Fruit fly (Drosophila melanogaster): ENCODE measurements around the gene Vha100-1.

Gene Vha100-1

dm6 chr3R:29151621-29152092, 20.7 kb downstream of the Vha100-1 start, which contains the start of gene eIF2D (continued):
- peak; percentile 34 for TF ChIP-seq Ssrp (tag; optimal IDR thresholded peaks at IDR 0.05)
- TF ChIP-seq shn (GFP tag; optimal IDR thresholded peaks at IDR 0.05) = no peak
- peak; percentile 1 to 61 for TF ChIP-seq bsh (GFP tag; optimal IDR thresholded peaks at IDR 0.05)
- TF ChIP-seq Side (GFP tag; optimal IDR thresholded peaks at IDR 0.05) = peak; percentile 9
- TF ChIP-seq Sox102F (GFP tag; optimal IDR thresholded peaks at IDR 0.05) = peak; percentile 45
- TF ChIP-seq CG10654 (GFP tag; optimal IDR thresholded peaks at IDR 0.05) = peak; percentile 28
- TF ChIP-seq CG17361 (GFP tag; IDR thresholded peaks at IDR 0.05) = peak; percentile 77
- TF ChIP-seq CG30020 (tag; optimal IDR thresholded peaks at IDR 0.05) = peak; percentile 20
- no peak for TF ChIP-seq amos (GFP tag; IDR thresholded peaks at IDR 0.05; ENCODE audit: partially characterized antibody)
- TF ChIP-seq mam (GFP tag; optimal IDR thresholded peaks at IDR 0.05) = peak; percentile 45
- peak; percentile 24 for TF ChIP-seq lbe (GFP tag; optimal IDR thresholded peaks at IDR 0.05)
- TF ChIP-seq B-H1 (GFP tag; IDR thresholded peaks at IDR 0.05) = peak; percentile 25; the same call in 1 of the 3 replicates
- peak; percentile 53 for TF ChIP-seq Ptx1 (GFP tag; IDR thresholded peaks at IDR 0.05)
- peak; percentile 17 for TF ChIP-seq Mes4 (GFP tag; optimal IDR thresholded peaks at IDR 0.05)
- peak; percentile 45; the same call in 1 of the 2 replicates for TF ChIP-seq stc (GFP tag; IDR thresholded peaks at IDR 0.05)
- peak; percentile 17; the same call in 1 of the 2 replicates for TF ChIP-seq CG32767 (GFP tag; IDR thresholded peaks at IDR 0.05)
- no peak for TF ChIP-seq Stat92E (GFP tag; optimal IDR thresholded peaks at IDR 0.05)
- peak; percentile 81; the same call in 2 of the 3 replicates for TF ChIP-seq ci (GFP tag; IDR thresholded peaks at IDR 0.05)
- peak; percentile 87 for TF ChIP-seq row (GFP tag; IDR thresholded peaks at IDR 0.05)
- TF ChIP-seq nom (GFP tag; optimal IDR thresholded peaks at IDR 0.05) = peak; percentile 20
- TF ChIP-seq az2 (GFP tag; optimal IDR thresholded peaks at IDR 0.05) = peak; percentile 47
- TF ChIP-seq Hr3 (GFP tag; optimal IDR thresholded peaks at IDR 0.05) = peak; percentile 27
- TF ChIP-seq zfh2 (GFP tag; optimal IDR thresholded peaks at IDR 0.05) = peak; percentile 29
- TF ChIP-seq wek (GFP tag; optimal IDR thresholded peaks at IDR 0.05) = peak; percentile 83
- TF ChIP-seq CG12769 (tag; optimal IDR thresholded peaks at IDR 0.05) = peak; percentile 36
- peak; percentile 78 for TF ChIP-seq CG11695 (GFP tag; IDR thresholded peaks at IDR 0.05)
- no peak for TF ChIP-seq chinmo (GFP tag; IDR thresholded peaks at IDR 0.05; ENCODE audit: partially characterized antibody)
- peak; percentile 50 for TF ChIP-seq CG16863 (GFP tag; optimal IDR thresholded peaks at IDR 0.05)
- TF ChIP-seq CG3281 (GFP tag; optimal IDR thresholded peaks at IDR 0.05) = peak; percentile 68
- peak; percentile 61; the same call in 1 of the 3 replicates for TF ChIP-seq Mrtf (GFP tag; IDR thresholded peaks at IDR 0.05)
- TF ChIP-seq Atf6 (GFP tag; IDR thresholded peaks at IDR 0.05) = peak; percentile 74
- peak; percentile 39; the same call in 1 of the 2 replicates for TF ChIP-seq CG14667 (GFP tag; IDR thresholded peaks at IDR 0.05)
- TF ChIP-seq Ravus (GFP tag; IDR thresholded peaks at IDR 0.05) = no peak
- no peak; the same call in 1 of the 2 replicates for TF ChIP-seq CG9215 (GFP tag; IDR thresholded peaks at IDR 0.05)
- peak; percentile 18 for TF ChIP-seq NK7.1 (GFP tag; optimal IDR thresholded peaks at IDR 0.05)
- no peak for TF ChIP-seq CG8290 (GFP tag; optimal IDR thresholded peaks at IDR 0.05)
- TF ChIP-seq CG8290 (tag; optimal IDR thresholded peaks at IDR 0.05) = no peak
- peak; percentile 46 for TF ChIP-seq Camta (GFP tag; optimal IDR thresholded peaks at IDR 0.05)
- TF ChIP-seq CG6254 (GFP tag; optimal IDR thresholded peaks at IDR 0.05) = peak; percentile 43
- no peak for TF ChIP-seq bbx (GFP tag; IDR thresholded peaks at IDR 0.05; ENCODE audit: partially characterized antibody)
- no peak for TF ChIP-seq CG4282 (GFP tag; optimal IDR thresholded peaks at IDR 0.05)
- peak; percentile 78 for TF ChIP-seq MBD-R2 (GFP tag; IDR thresholded peaks at IDR 0.05)
- TF ChIP-seq knrl (GFP tag; IDR thresholded peaks at IDR 0.05; ENCODE audit: partially characterized antibody) = no peak
- peak; percentile 41 for TF ChIP-seq CG15479 (GFP tag; optimal IDR thresholded peaks at IDR 0.05)
- TF ChIP-seq CG3995 (GFP tag; optimal IDR thresholded peaks at IDR 0.05) = no peak
- peak; percentile 24 for TF ChIP-seq pho (GFP tag; optimal IDR thresholded peaks at IDR 0.05)
- TF ChIP-seq ham (GFP tag; IDR thresholded peaks at IDR 0.05) = no peak
- TF ChIP-seq D19B (GFP tag; optimal IDR thresholded peaks at IDR 0.05) = peak; percentile 41
- peak; percentile 66 for TF ChIP-seq CG7556 (GFP tag; optimal IDR thresholded peaks at IDR 0.05)
- no peak for TF ChIP-seq GATAe (GFP tag; conservative IDR thresholded peaks at IDR 0.05)
- TF ChIP-seq CG14965 (GFP tag; optimal IDR thresholded peaks at IDR 0.05; ENCODE audit: borderline replicate concordance) = no peak
